Worm (Caenorhabditis elegans) whole organism, dauer: ENCODE measurements around the gene elpc-4.

Experiments used
- unc-62 ChIP-seq: sonication (generic microtip); optimal IDR thresholded peaks from 2 replicates; lab custom pipeline; 2017; ENCODE audit warnings: missing biosample characterization, missing genetic modification reagents, missing genetic modification characterization

The elpc-4 gene

DNA sequence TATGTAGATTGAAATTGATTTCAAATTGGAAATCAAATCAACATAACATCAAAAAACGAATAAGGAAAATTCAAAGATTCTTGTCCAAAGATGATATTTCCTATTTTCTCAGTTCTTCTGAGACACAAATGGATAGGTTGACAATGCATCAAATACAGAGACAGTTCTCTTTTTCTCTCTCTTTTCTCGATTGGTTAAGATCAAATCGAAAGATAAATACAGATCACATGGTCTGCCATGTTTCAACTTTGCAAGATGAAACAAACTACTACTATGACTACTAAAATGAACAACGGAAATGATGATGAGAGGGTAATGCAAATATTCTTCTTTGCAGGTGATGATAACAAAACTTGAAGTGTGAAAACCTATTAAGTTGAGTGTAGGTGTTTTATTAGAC, 19.7 kb downstream of the elpc-4 start:
- no peak for TF ChIP-seq unc-62

DNA sequence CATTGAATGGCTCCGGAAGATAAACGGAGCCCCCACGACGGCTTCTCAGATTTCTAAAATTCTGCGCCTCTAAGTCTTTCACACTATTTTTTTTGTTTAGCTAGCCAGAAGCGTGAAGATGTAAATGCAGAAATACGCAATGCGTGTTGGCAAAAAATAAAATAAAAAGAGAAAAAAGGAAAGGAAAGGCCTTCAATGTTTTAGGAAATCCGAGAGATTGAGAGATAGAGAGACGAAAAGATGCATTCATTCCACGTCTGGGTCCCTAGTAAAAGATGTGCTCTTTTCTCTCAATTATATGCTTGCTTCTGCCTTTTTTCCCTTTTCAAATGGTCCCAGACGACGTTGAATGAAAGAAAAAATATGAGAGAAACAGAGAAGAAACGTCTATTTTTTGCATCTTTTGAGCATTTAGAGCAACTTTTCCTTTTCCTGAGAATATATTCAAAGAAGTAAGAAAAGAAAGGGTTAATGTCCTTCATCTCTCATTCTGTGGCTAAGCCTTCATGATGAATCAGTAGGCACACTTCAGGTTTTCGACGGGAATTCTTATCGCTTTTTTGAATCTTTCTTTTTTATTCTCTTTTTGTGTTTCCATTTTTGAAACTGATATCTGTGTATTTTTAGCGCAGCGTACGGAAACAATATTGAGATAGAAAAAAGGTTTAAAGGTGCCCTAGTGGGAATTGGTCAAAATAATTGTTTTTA, 24.0 kb downstream of the elpc-4 start:
- no peak for TF ChIP-seq unc-62

DNA sequence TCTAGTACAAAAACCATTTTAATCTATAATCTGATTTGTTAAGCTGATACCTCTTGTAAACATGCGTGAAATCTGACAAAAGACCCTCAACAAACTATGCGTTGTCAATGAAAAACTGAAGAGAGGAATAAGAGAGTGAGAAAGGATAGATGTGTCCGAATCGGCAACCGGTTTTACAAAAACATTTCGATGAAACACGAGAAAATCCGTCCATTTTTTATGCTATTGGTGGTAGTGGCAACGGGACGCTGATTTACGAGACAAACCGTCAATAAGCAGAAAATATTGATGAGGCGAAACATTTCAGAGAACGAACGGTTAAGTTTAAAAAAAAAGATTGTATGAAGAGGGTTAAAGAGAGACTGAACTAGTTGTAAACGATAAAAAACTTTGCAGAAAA, 25.2 kb downstream of the elpc-4 start:
- no peak for TF ChIP-seq unc-62

DNA sequence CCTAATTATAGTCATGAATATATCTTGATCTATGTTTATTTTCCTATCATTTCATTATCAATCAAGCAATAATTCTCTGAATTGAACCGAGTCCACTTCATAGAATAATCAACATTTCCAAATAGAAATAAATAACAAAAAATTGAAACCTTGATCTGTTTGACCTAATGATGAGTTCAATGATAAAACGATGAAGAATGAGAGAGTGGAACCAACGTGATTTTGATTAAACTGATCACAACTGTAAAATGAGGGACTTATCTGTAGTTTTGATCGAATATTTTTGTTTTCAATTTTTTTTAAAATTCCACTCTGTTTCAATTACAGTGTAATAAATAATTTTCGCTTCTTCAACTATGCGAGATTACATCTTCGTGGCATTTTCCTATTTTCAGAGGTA, 26.1 kb downstream of the elpc-4 start:
- TF ChIP-seq unc-62, result no peak

DNA sequence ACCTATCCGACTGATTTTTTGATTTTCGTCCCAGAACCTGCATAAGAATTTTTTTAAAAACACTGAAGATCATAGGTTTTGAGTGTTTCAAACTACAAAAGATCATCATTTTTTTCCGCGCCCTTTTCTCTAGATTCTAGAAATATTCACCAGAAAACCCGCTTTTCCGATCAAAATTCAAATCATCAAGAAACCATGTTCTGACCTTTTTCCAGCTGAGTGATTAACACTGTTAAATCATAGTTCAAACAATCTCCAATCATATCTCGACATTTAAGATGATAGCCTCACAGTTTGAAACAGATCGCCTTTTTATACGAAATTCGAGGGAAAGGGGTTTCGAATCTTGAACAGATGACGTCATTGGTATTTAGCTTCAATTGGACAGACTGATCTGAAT, 26.9 kb downstream of the elpc-4 start:
- TF ChIP-seq unc-62, result no peak

DNA sequence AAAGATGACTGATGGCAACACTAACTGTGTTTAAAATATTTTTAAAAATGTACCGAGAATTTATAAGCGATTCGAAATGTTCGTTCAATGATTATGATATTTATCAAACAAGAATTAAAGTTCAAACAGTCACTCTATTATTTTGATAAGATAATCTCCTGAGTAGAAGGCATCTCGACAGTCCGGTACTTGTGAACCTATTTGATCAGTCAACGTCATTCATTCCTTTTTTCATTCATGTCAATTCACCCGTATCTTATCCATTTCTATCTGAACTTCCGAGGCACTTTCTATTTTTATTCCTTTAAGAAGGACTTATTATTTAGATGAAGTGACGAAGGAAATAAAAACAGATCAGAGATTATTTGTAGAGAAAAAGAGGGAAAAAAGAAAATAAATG, 27.8 kb downstream of the elpc-4 start, which contains the start of gene nhr-258:
nhr-258 (plus strand) TSS at position 365 of the 400 bp plus-strand sequence.
- no peak for TF ChIP-seq unc-62

DNA sequence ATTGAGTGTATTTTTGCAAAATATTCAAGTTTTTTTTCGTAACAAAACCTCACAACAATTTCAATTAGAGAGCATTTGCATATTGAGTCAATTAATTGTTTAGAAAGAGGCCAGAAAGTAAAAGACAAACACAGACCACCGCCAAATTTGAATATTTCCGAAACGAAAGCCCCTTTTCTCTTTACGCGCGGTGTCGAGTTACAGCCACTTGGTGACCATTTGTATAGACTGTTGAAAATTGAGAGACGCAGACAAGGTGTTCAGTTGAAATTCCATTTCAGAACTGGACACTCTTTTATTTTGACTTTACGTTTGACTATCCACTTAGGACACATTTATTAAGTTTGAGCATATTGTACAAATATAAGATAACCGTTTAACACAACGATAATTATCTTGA, 31.3 kb downstream of the elpc-4 start:
- no peak for TF ChIP-seq unc-62

DNA sequence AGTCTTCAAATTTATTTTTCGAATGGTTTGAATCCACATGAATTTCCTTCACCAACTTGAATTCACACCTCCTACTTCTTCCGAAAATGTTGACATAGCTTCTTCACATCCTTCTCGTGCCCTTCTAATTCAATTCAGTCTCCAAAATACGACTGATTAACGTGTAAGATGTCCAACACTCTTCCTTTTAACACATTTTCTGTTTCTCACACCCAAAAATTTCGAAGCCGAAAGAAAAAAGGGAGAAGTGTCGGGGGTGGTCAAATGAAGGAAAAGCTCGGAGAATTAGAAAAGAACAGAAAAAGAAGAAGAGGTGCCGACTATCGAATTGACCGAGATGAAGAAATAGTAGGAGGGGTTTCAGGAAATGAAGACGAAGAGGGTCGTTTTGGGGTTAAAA, 35.9 kb downstream of the elpc-4 start:
- no peak for TF ChIP-seq unc-62

DNA sequence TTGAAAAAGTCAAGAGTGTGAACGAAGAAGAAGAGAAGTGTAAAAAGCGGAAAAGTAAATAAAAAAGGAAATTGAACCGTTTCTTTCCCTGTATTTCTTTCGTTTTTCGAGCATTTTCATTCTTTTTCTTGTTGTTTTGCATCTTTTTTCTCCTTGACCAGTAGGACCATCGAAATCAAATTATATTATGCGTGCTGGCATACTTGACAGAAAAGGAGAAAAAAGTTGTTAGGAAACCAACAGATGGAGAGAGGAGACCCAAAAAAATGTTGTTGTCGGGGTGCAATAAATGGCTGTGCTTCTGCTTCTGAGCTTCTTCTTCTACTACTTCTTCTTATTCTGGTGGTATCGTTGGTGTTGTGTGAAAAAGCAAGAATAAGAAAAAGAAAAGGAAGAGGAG, 37.2 kb downstream of the elpc-4 start:
- TF ChIP-seq unc-62, result no peak

DNA sequence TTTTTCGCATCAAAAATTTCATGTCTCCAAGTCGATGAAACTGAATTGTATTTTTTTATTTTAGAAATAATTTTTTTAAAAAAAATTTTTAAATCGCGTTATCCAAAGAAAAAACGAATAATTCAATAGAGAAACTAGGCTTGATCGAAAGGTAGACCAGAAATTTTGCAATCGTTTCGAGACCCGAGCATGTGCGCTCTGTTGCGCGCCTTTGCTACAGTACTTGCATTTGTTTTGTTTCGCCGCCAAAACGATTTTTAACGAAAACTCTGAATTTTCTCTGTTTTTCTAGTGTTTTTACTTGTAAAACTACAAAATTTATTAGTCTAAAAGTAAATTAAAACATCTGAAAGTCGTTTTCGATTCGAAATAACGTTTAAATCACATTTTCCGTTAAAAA, 44.5 kb downstream of the elpc-4 start:
- TF ChIP-seq unc-62, result no peak

DNA sequence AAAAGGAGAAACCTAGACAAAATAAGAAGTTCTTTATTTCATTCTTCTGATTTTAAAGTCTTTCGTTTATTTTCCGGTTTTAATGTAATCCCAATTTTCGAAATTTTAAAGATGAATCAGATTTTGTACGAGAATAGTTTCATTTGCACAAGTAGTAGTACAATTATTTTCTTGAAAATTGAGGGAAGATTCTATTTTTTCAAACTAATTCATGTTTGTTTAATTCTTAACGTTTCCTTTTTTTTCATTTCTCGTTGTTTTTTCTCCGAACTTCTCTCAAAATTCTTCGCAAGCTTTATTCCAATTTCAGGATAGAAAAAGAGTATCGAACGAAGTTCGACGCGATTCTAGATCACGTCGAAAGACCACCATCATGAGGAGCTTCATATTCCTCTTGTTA, 45.6 kb downstream of the elpc-4 start, which contains the start of gene sax-7:
sax-7 (plus strand) TSS at position 301 of the 400 bp plus-strand sequence.
- TF ChIP-seq unc-62, result no peak

DNA sequence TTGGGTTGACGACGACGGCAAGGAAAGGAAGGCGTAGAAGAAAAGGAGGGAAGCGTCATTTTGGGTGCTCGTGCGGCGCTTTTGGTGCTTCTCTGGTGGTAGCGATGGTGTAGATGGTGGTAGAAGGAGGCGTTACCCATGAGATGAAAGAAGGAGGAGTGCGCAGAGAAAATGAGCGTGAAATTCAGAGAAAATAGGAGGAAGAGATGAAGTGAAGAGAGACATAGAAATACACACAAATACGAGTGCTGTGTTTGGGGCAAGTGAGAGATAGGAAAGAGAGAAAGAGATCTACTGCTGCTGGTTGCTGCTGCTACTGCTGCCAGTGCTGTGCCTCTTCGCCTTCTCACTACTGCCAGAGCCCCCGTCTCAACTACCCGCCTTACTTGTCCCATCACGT, 49.8 kb downstream of the elpc-4 start:
- TF ChIP-seq unc-62, result no peak

DNA sequence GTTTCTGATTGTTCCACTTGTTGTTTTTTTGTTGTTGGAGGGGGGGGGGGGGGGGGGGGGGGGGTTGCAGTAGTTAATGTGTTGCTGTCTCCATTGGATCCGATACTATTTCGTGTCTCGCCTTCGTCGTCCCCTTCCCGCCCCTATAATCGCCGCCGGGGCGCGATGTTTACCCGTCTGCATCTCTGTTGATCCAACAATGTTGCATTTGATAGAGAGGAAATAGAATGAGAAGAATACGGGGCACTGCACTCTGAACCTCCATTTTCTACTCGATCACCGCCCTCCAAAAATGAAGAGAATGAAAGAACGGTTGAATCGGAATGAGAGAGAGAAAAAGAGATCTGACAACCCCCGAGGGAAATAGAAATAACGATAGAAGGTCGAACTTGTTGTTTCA, 51.0 kb downstream of the elpc-4 start:
- TF ChIP-seq unc-62, result no peak
